Fruit fly (Drosophila melanogaster) whole organism, prepupa: ENCODE results near the gene Cyp12a5.
A peak's percentile ranks its signal among the peaks of the same experiment; 100 is the strongest.

Experiments
- Blimp-1 ChIP-seq: fragments of 200-800 bp; sonication (Bioruptor generic); optimal IDR thresholded peaks from 3 replicates; lab custom pipeline; 2017; ENCODE audit warnings: missing biosample characterization, missing genetic modification characterization, mild to moderate bottlenecking, moderate library complexity, missing genetic modification reagents
- CG10631 ChIP-seq: fragments of 200-800 bp; sonication (Bioruptor generic); optimal IDR thresholded peaks from 2 replicates; lab custom pipeline; 2016; ENCODE audit warnings: missing biosample characterization, missing genetic modification characterization
- CG10669 ChIP-seq: fragments of 200-800 bp; sonication (Bioruptor generic); optimal IDR thresholded peaks from 3 replicates; lab custom pipeline; 2018; ENCODE audit warnings: missing biosample characterization, mild to moderate bottlenecking, missing genetic modification characterization, moderate library complexity
- CG11294 ChIP-seq: fragments of 200-800 bp; sonication (Bioruptor generic); IDR thresholded peaks from 2 replicates; pipeline ENCODE4 v1.3.6; 2022; ENCODE audit warnings: missing biosample characterization, missing genetic modification characterization
- CG11762 ChIP-seq: fragments of 200-800 bp; sonication (Bioruptor generic); optimal IDR thresholded peaks from 3 replicates; lab custom pipeline; 2016; ENCODE audit warnings: missing biosample characterization, missing genetic modification characterization; ENCODE audit not compliant: insufficient read depth
- CG11902 ChIP-seq: fragments of 200-800 bp; sonication (Bioruptor generic); optimal IDR thresholded peaks from 3 replicates; lab custom pipeline; 2016; ENCODE audit warnings: missing biosample characterization, missing genetic modification characterization
- CG15336 ChIP-seq: fragments of 200-800 bp; sonication (Bioruptor generic); IDR thresholded peaks from 2 replicates; pipeline ENCODE4 v1.3.6; 2022; ENCODE audit warnings: missing biosample characterization, missing genetic modification characterization
- CG1621 ChIP-seq: fragments of 200-800 bp; sonication (Bioruptor generic); optimal IDR thresholded peaks from 3 replicates; lab custom pipeline; 2018; ENCODE audit warnings: missing biosample characterization, mild to moderate bottlenecking, missing genetic modification characterization
- CG16779 ChIP-seq: fragments of 200-800 bp; sonication (Bioruptor generic); optimal IDR thresholded peaks from 3 replicates; lab custom pipeline; 2017; ENCODE audit warnings: missing biosample characterization, mild to moderate bottlenecking, missing genetic modification characterization
- CG31627 ChIP-seq: fragments of 200-800 bp; sonication (Bioruptor generic); optimal IDR thresholded peaks from 3 replicates; lab custom pipeline; 2016; ENCODE audit warnings: missing biosample characterization, missing genetic modification characterization
- CG32006 ChIP-seq: fragments of 200-800 bp; sonication (Bioruptor generic); optimal IDR thresholded peaks from 3 replicates; lab custom pipeline; 2017; ENCODE audit warnings: missing biosample characterization, mild to moderate bottlenecking, missing genetic modification characterization
- CG34406 ChIP-seq: fragments of 200-800 bp; sonication (Bioruptor generic); optimal IDR thresholded peaks from 3 replicates; lab custom pipeline; 2016; ENCODE audit warnings: missing biosample characterization, missing genetic modification characterization
- CG3919 ChIP-seq: fragments of 200-800 bp; sonication (Bioruptor generic); optimal IDR thresholded peaks from 3 replicates; lab custom pipeline; 2016; ENCODE audit warnings: missing biosample characterization, missing genetic modification characterization
- CG4318 ChIP-seq: fragments of 200-800 bp; sonication (Bioruptor generic); optimal IDR thresholded peaks from 3 replicates; lab custom pipeline; 2017; ENCODE audit warnings: missing biosample characterization, mild to moderate bottlenecking, missing genetic modification characterization
- CG6163 ChIP-seq: fragments of 200-800 bp; sonication (Bioruptor generic); IDR thresholded peaks from 3 replicates; pipeline ENCODE4 v1.3.6; 2022; ENCODE audit warnings: missing biosample characterization, missing genetic modification characterization
- CG6276 ChIP-seq: fragments of 200-800 bp; sonication (Bioruptor generic); optimal IDR thresholded peaks from 2 replicates; lab custom pipeline; 2017; ENCODE audit warnings: missing biosample characterization, mild to moderate bottlenecking, missing genetic modification characterization
- CG6792 ChIP-seq: fragments of 200-800 bp; sonication (Bioruptor generic); optimal IDR thresholded peaks from 3 replicates; lab custom pipeline; 2016; ENCODE audit warnings: missing biosample characterization, missing genetic modification characterization
- CG6854 ChIP-seq: fragments of 200-800 bp; sonication (Bioruptor generic); optimal IDR thresholded peaks from 2 replicates; lab custom pipeline; 2017; ENCODE audit warnings: missing biosample characterization, mild to moderate bottlenecking, missing genetic modification characterization
- CG8119 ChIP-seq: fragments of 200-800 bp; sonication (Bioruptor generic); IDR thresholded peaks from 3 replicates; pipeline ENCODE4 v1.3.6; 2022; ENCODE audit warnings: missing biosample characterization, missing genetic modification characterization
- CG9139 ChIP-seq: fragments of 200-800 bp; sonication (Bioruptor generic); optimal IDR thresholded peaks from 3 replicates; lab custom pipeline; 2017; ENCODE audit warnings: missing biosample characterization, mild to moderate bottlenecking, missing genetic modification characterization
- Eip78C ChIP-seq: fragments of 200-800 bp; sonication (Bioruptor generic); peaks from one replicate; lab custom pipeline; 2016; ENCODE audit warnings: missing biosample characterization, missing genetic modification characterization
- Eip93F ChIP-seq: fragments of 200-800 bp; sonication (Bioruptor generic); optimal IDR thresholded peaks from 2 replicates; lab custom pipeline; 2016; ENCODE audit warnings: missing biosample characterization, mild to moderate bottlenecking, missing genetic modification characterization
- Ets21C ChIP-seq: fragments of 200-800 bp; sonication (Bioruptor generic); optimal IDR thresholded peaks from 3 replicates; lab custom pipeline; 2016; ENCODE audit warnings: missing biosample characterization, missing genetic modification characterization
- Ets96B ChIP-seq: fragments of 200-800 bp; optimal IDR thresholded peaks from 2 replicates; lab custom pipeline; 2019; ENCODE audit warnings: missing biosample characterization, mild to moderate bottlenecking, missing genetic modification characterization, moderate library complexity
- Hr38 ChIP-seq: sonication (Bioruptor generic); optimal IDR thresholded peaks from 2 replicates; lab custom pipeline; 2016; ENCODE audit warnings: missing biosample characterization, missing genetic modification characterization
- Hr39 ChIP-seq: fragments of 200-800 bp; sonication (Bioruptor generic); optimal IDR thresholded peaks from 2 replicates; lab custom pipeline; 2016; ENCODE audit warnings: missing biosample characterization, missing genetic modification characterization
- Hr4 ChIP-seq: fragments of 200-800 bp; sonication (Bioruptor generic); optimal IDR thresholded peaks from 3 replicates; lab custom pipeline; 2016; ENCODE audit warnings: missing biosample characterization, missing genetic modification characterization
- Lpt ChIP-seq: fragments of 200-800 bp; sonication (Bioruptor generic); optimal IDR thresholded peaks from 3 replicates; lab custom pipeline; 2016; ENCODE audit warnings: missing biosample characterization, missing genetic modification characterization
- OdsH ChIP-seq: fragments of 200-800 bp; sonication (Bioruptor generic); optimal IDR thresholded peaks from 3 replicates; lab custom pipeline; 2016; ENCODE audit warnings: missing biosample characterization, missing genetic modification characterization
- Smox ChIP-seq: fragments of 200-800 bp; sonication (Bioruptor generic); optimal IDR thresholded peaks from 3 replicates; lab custom pipeline; 2016; ENCODE audit warnings: missing biosample characterization, missing genetic modification characterization
- Sox102F ChIP-seq: fragments of 200-800 bp; sonication (Bioruptor generic); optimal IDR thresholded peaks from 2 replicates; lab custom pipeline; 2016; ENCODE audit warnings: missing biosample characterization, mild to moderate bottlenecking, missing genetic modification characterization
- Sox14 ChIP-seq: fragments of 200-800 bp; sonication (Bioruptor generic); optimal IDR thresholded peaks from 3 replicates; lab custom pipeline; 2016; ENCODE audit warnings: missing biosample characterization, missing genetic modification characterization
- achi ChIP-seq: fragments of 200-800 bp; sonication (Bioruptor generic); optimal IDR thresholded peaks from 3 replicates; lab custom pipeline; 2016; ENCODE audit warnings: missing biosample characterization, missing genetic modification characterization
- acj6 ChIP-seq: fragments of 200-800 bp; sonication (Bioruptor generic); optimal IDR thresholded peaks from 3 replicates; lab custom pipeline; 2016; ENCODE audit warnings: missing biosample characterization, missing genetic modification characterization
- dac ChIP-seq: fragments of 200-800 bp; sonication (Bioruptor generic); optimal IDR thresholded peaks from 2 replicates; lab custom pipeline; 2017; ENCODE audit warnings: missing biosample characterization, mild to moderate bottlenecking, missing genetic modification characterization
- dsx ChIP-seq: fragments of 200-800 bp; optimal IDR thresholded peaks from 3 replicates; lab custom pipeline; 2019; ENCODE audit warnings: missing biosample characterization, mild to moderate bottlenecking, missing genetic modification characterization, moderate library complexity; ENCODE audit not compliant: poor library complexity, severe bottlenecking
- esn ChIP-seq: fragments of 200-800 bp; sonication (Bioruptor generic); optimal IDR thresholded peaks from 2 replicates; lab custom pipeline; 2016; ENCODE audit warnings: missing biosample characterization, mild to moderate bottlenecking, missing genetic modification characterization, moderate library complexity
- fd85E ChIP-seq: fragments of 200-800 bp; sonication (Bioruptor generic); optimal IDR thresholded peaks from 3 replicates; lab custom pipeline; 2016; ENCODE audit warnings: missing biosample characterization, missing genetic modification characterization
- fkh ChIP-seq: fragments of 200-800 bp; sonication (Bioruptor generic); optimal IDR thresholded peaks from 3 replicates; lab custom pipeline; 2017; ENCODE audit warnings: missing biosample characterization, mild to moderate bottlenecking, missing genetic modification characterization, moderate library complexity
- lz ChIP-seq: fragments of 200-800 bp; sonication (Bioruptor generic); optimal IDR thresholded peaks from 3 replicates; lab custom pipeline; 2016; ENCODE audit warnings: missing biosample characterization, missing genetic modification characterization
- net ChIP-seq: fragments of 200-800 bp; sonication (Bioruptor generic); optimal IDR thresholded peaks from 3 replicates; lab custom pipeline; 2016; ENCODE audit warnings: missing biosample characterization, missing genetic modification characterization
- pdm3 ChIP-seq: fragments of 200-800 bp; sonication (Bioruptor generic); optimal IDR thresholded peaks from 3 replicates; lab custom pipeline; 2016; ENCODE audit warnings: missing biosample characterization, missing genetic modification characterization
- salr ChIP-seq, 2 experiments: fragments of 200-800 bp; sonication (Bioruptor generic); optimal IDR thresholded peaks; 3 replicates each; lab custom pipeline; 2016 to 2018; ENCODE audit warnings: missing biosample characterization in 2 of 2, missing genetic modification characterization in 2 of 2, mild to moderate bottlenecking in 1 of 2
- ss ChIP-seq, 2 experiments: fragments of 200-800 bp; sonication (Bioruptor generic); optimal IDR thresholded peaks; 2 replicates in 1 of 2; 3 replicates in 1 of 2; lab custom pipeline; 2017 to 2018; ENCODE audit warnings: mild to moderate bottlenecking in 2 of 2, missing biosample characterization in 2 of 2, missing genetic modification characterization in 2 of 2, moderate library complexity in 1 of 2
- topi ChIP-seq: fragments of 200-800 bp; sonication (Bioruptor generic); optimal IDR thresholded peaks from 3 replicates; lab custom pipeline; 2016; ENCODE audit warnings: missing biosample characterization, missing genetic modification characterization

Gene Cyp12a5

dm6 chr3R:19108126-19108525 lies 24.3 kb upstream of the Cyp12a5 start (continued):
- peak; percentile 36 for TF ChIP-seq CG3919 (GFP tag; lab: Kevin White, UChicago)
- no peak for TF ChIP-seq Ets21C (GFP tag; lab: Kevin White, UChicago)
- TF ChIP-seq esn, result no peak
- no peak for TF ChIP-seq CG11902
- no peak for TF ChIP-seq CG10669
- no peak for TF ChIP-seq net (GFP tag; lab: Kevin White, UChicago)
- TF ChIP-seq CG16779 (tag; lab: Kevin White, UChicago), result no peak

- peak; percentile 19 for TF ChIP-seq Eip78C (GFP tag; lab: Kevin White, UChicago)
- peak in 1 of 2 experiments; percentile 19 for TF ChIP-seq ss (GFP tag; optimal IDR thresholded peaks at IDR 0.05; lab: Kevin White, UChicago)
- TF ChIP-seq CG11762 (GFP tag; lab: Kevin White, UChicago), result no peak
Measured at dm6 chr3R:19111159-19111558, 21.3 kb upstream of the Cyp12a5 start.

dm6 chr3R:19112372-19112771 lies 20.1 kb upstream of the Cyp12a5 start:
- peak; percentile 55 for TF ChIP-seq CG6854 (GFP tag; lab: Kevin White, UChicago)
- TF ChIP-seq CG8119 (GFP tag; lab: Robert Waterston, UW), result no peak
- TF ChIP-seq Smox (GFP tag; lab: Kevin White, UChicago), result no peak
- no peak for TF ChIP-seq CG6276 (GFP tag; lab: Kevin White, UChicago)
- peak; percentile 17 for TF ChIP-seq Blimp-1 (GFP tag; lab: Kevin White, UChicago)
- TF ChIP-seq CG1621 (tag; lab: Kevin White, UChicago), result peak; percentile 28
- TF ChIP-seq Eip93F, result no peak
- TF ChIP-seq CG6163, result peak; percentile 17; the same call in 1 of the 3 replicates
- TF ChIP-seq esn, result no peak

- TF ChIP-seq fkh, result no peak
- peak; percentile 81 for TF ChIP-seq Eip78C (GFP tag; lab: Kevin White, UChicago)
- TF ChIP-seq CG15336 (GFP tag; lab: Robert Waterston, UW), result no peak
- no peak for TF ChIP-seq CG11294 (GFP tag; lab: Robert Waterston, UW)
- no peak for TF ChIP-seq Eip93F
- peak; percentile 64 for TF ChIP-seq topi (GFP tag; lab: Kevin White, UChicago)
- TF ChIP-seq CG16779 (tag; lab: Kevin White, UChicago), result no peak
- peak; percentile 78 for TF ChIP-seq Hr39
- TF ChIP-seq CG9139 (GFP tag; lab: Kevin White, UChicago), result no peak
- TF ChIP-seq CG10631 (GFP tag; lab: Kevin White, UChicago), result peak; percentile 33
- peak; percentile 61 for TF ChIP-seq lz (GFP tag; lab: Kevin White, UChicago)
- TF ChIP-seq Sox14 (GFP tag; lab: Kevin White, UChicago), result peak; percentile 39
- peak; percentile 58 for TF ChIP-seq CG32006 (GFP tag; lab: Kevin White, UChicago)
- no peak for TF ChIP-seq Hr38 (GFP tag; lab: Kevin White, UChicago)
- no peak for TF ChIP-seq dac
- peak; percentile 79 for TF ChIP-seq CG31627 (GFP tag; lab: Kevin White, UChicago)
- peak; percentile 30 for TF ChIP-seq CG4318 (GFP tag; lab: Kevin White, UChicago)
- TF ChIP-seq CG1621 (tag; lab: Kevin White, UChicago), result no peak
- TF ChIP-seq CG11762 (GFP tag; lab: Kevin White, UChicago), result no peak
- TF ChIP-seq CG6792 (GFP tag; lab: Kevin White, UChicago), result peak; percentile 47
- peak; percentile 77 for TF ChIP-seq esn
- no peak for TF ChIP-seq ss (GFP tag; optimal IDR thresholded peaks at IDR 0.05; lab: Kevin White, UChicago)
- no peak for TF ChIP-seq fd85E
- no peak for TF ChIP-seq Ets96B (tag; lab: Kevin White, UChicago)
- TF ChIP-seq Hr4, result peak; percentile 32
- TF ChIP-seq OdsH, result peak; percentile 60
- TF ChIP-seq salr (GFP tag; optimal IDR thresholded peaks at IDR 0.05; lab: Kevin White, UChicago), result no peak
- no peak for TF ChIP-seq Lpt (GFP tag; lab: Kevin White, UChicago)
- TF ChIP-seq CG6854 (GFP tag; lab: Kevin White, UChicago), result no peak
- TF ChIP-seq CG34406, result peak; percentile 56
- no peak for TF ChIP-seq dsx (GFP tag; lab: Kevin White, UChicago)
- TF ChIP-seq pdm3, result peak; percentile 68
- TF ChIP-seq acj6 (GFP tag; lab: Kevin White, UChicago), result peak; percentile 66
- no peak for TF ChIP-seq CG6276 (GFP tag; lab: Kevin White, UChicago)
- TF ChIP-seq achi, result peak; percentile 38
- peak; percentile 77 for TF ChIP-seq Sox102F (GFP tag; lab: Kevin White, UChicago)
- TF ChIP-seq net (GFP tag; lab: Kevin White, UChicago), result peak; percentile 32
- peak; percentile 49 for TF ChIP-seq CG3919 (GFP tag; lab: Kevin White, UChicago)
Measured at dm6 chr3R:19113836-19114235, 18.6 kb upstream of the Cyp12a5 start.
